Fruit fly (Drosophila melanogaster): ENCODE measurements around the gene CG8066.

DNA sequence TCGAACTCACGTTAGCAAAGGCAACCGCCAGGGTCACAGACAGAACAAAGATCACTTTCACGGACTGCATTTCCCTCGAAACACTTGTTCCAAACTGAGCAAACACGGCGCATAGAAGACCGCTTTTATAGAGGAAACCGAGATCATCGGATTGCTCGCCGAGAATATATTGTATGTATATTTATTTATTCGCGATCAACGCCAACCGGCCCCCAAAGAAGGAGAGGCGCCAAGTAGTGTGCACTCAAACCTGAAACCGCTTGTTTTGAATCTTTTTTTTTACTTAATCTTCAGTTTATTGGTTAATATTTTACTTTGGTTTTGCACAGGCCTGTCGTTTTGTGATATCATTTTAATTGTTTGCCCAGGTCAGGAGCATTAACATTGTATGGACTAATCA is 1.3 kb downstream of the CG8066 start, which contains the start of gene CG31313:
- TF ChIP-seq Pif1B (GFP tag; optimal IDR thresholded peaks at IDR 0.05): no peak
- TF ChIP-seq CG15710 (tag; optimal IDR thresholded peaks at IDR 0.05): no peak
- TF ChIP-seq EcR (GFP tag; optimal IDR thresholded peaks at IDR 0.05): no peak
- TF ChIP-seq CG8301 (tag; optimal IDR thresholded peaks at IDR 0.05): no peak
- TF ChIP-seq CG10348 (GFP tag; IDR thresholded peaks at IDR 0.05): no peak
- TF ChIP-seq CG34367 (tag; optimal IDR thresholded peaks at IDR 0.05): no peak
- TF ChIP-seq CG12605 (GFP tag; IDR thresholded peaks at IDR 0.05): no peak
- TF ChIP-seq CG4496 (GFP tag; IDR thresholded peaks at IDR 0.05): no peak
- no peak for TF ChIP-seq rn (GFP tag; IDR thresholded peaks at IDR 0.05)
- TF ChIP-seq gl (tag; optimal IDR thresholded peaks at IDR 0.05): no peak
- TF ChIP-seq Ets98B (GFP tag; IDR thresholded peaks at IDR 0.05): no peak
